Worm (Caenorhabditis elegans): ENCODE measurements around the gene emb-5.

DNA sequence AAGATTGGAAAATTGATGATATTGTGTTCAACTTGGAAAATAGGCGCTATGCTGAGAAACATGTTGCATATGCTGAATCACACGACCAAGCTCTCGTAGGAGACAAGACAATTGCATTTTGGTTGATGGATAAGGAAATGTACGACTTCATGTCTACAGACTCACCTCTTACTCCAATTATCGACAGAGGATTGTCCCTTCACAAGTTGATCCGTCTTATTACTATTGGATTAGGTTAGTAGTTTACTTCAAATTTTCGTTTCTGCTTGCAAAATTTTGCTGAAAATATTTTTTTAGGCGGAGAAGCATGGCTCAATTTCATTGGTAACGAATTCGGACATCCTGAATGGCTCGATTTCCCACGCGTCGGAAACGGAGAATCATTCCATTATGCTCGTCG is 23.6 kb downstream of the emb-5 start:
- TF ChIP-seq elt-1 (tag; optimal IDR thresholded peaks at IDR 0.05; ENCODE audit: borderline replicate concordance, insufficient read depth) (no peak), snpc-4 (tag; optimal IDR thresholded peaks at IDR 0.05) (no peak), mab-5 (tag; optimal IDR thresholded peaks at IDR 0.05) (no peak), nhr-237 (tag; optimal IDR thresholded peaks at IDR 0.05) (no peak), hlh-1 (tag; optimal IDR thresholded peaks at IDR 0.05) (no peak), pha-4 (tag; optimal IDR thresholded peaks at IDR 0.05) (no peak), M03D4.4 (tag; optimal IDR thresholded peaks at IDR 0.05) (no peak), nhr-28 (tag; optimal IDR thresholded peaks at IDR 0.05) (no peak), lin-13 (tag; optimal IDR thresholded peaks at IDR 0.05) (no peak)
